Worm (Caenorhabditis elegans) whole organism, L2 larva: ENCODE results near the gene smut-1.
A peak's percentile ranks its signal among the peaks of the same experiment; 100 is the strongest.

ENCODE experiments used
- C34F6.9 ChIP-seq: fragments of 150-350 bp; optimal IDR thresholded peaks from 2 replicates; lab custom pipeline; 2014; ENCODE audit warnings: missing biosample characterization, missing genetic modification characterization
- F13H6.1 ChIP-seq: sonication (generic microtip); optimal IDR thresholded peaks from 2 replicates; lab custom pipeline; 2016; ENCODE audit warnings: missing genetic modification characterization, missing compliant biosample characterization
- R02D3.7 ChIP-seq: fragments of 150-350 bp; optimal IDR thresholded peaks from 2 replicates; lab custom pipeline; 2014; ENCODE audit warnings: missing biosample characterization, missing genetic modification characterization
- Y55F3AM.14 ChIP-seq: fragments of 200-800 bp; sonication (Bioruptor generic); optimal IDR thresholded peaks from 2 replicates; lab custom pipeline; 2018; ENCODE audit warnings: mild to moderate bottlenecking, missing genetic modification characterization, missing compliant biosample characterization
- ZK546.5 ChIP-seq: sonication (generic microtip); optimal IDR thresholded peaks from 2 replicates; lab custom pipeline; 2017; ENCODE audit warnings: missing biosample characterization, missing genetic modification characterization
- alr-1 ChIP-seq: fragments of 150-350 bp; optimal IDR thresholded peaks from 2 replicates; lab custom pipeline; 2014; ENCODE audit warnings: missing biosample characterization, missing genetic modification characterization
- aly-2 ChIP-seq: fragments of 150-350 bp; optimal IDR thresholded peaks from 2 replicates; lab custom pipeline; 2014; ENCODE audit warnings: missing biosample characterization, missing genetic modification characterization
- ama-1 ChIP-seq: fragments of 150-350 bp; optimal IDR thresholded peaks from 2 replicates; lab custom pipeline; 2018; ENCODE audit warnings: inconsistent platforms
- blmp-1 ChIP-seq: sonication (generic microtip); optimal IDR thresholded peaks from 2 replicates; lab custom pipeline; 2017; ENCODE audit warnings: missing genetic modification characterization, mild to moderate bottlenecking, missing compliant biosample characterization, antibody characterized with exemption, moderate library complexity; ENCODE audit not compliant: insufficient read depth
- ceh-82 ChIP-seq: fragments of 150-350 bp; optimal IDR thresholded peaks from 2 replicates; lab custom pipeline; 2014; ENCODE audit warnings: missing biosample characterization, missing genetic modification characterization
- crh-2 ChIP-seq: sonication (generic microtip); optimal IDR thresholded peaks from 2 replicates; lab custom pipeline; 2017; ENCODE audit warnings: missing biosample characterization, missing genetic modification characterization
- dmd-4 ChIP-seq: sonication (generic microtip); optimal IDR thresholded peaks from 2 replicates; lab custom pipeline; 2017; ENCODE audit warnings: missing biosample characterization, missing genetic modification characterization
- elt-1 ChIP-seq: fragments of 150-350 bp; optimal IDR thresholded peaks from 2 replicates; lab custom pipeline; 2014; ENCODE audit warnings: missing biosample characterization, missing genetic modification characterization
- elt-3 ChIP-seq: sonication (generic microtip); optimal IDR thresholded peaks from 2 replicates; lab custom pipeline; 2017; ENCODE audit warnings: missing biosample characterization, missing genetic modification characterization
- fos-1 ChIP-seq: fragments of 150-350 bp; optimal IDR thresholded peaks from 2 replicates; lab custom pipeline; 2014; ENCODE audit warnings: missing biosample characterization, missing genetic modification characterization
- gmeb-1 ChIP-seq: fragments of 150-350 bp; optimal IDR thresholded peaks from 2 replicates; lab custom pipeline; 2014; ENCODE audit warnings: missing biosample characterization, missing genetic modification characterization
- lin-11 ChIP-seq: fragments of 150-350 bp; sonication (generic microtip); optimal IDR thresholded peaks from 2 replicates; lab custom pipeline; 2014; ENCODE audit warnings: missing biosample characterization, missing genetic modification characterization, inconsistent platforms, mixed read lengths
- lin-13 ChIP-seq: fragments of 150-350 bp; optimal IDR thresholded peaks from 2 replicates; lab custom pipeline; 2014; ENCODE audit warnings: missing biosample characterization, missing genetic modification reagents, missing genetic modification characterization
- lin-39 ChIP-seq: fragments of 150-350 bp; optimal IDR thresholded peaks from 2 replicates; lab custom pipeline; 2014; ENCODE audit warnings: missing biosample characterization, missing genetic modification reagents, missing genetic modification characterization
- lsy-2 ChIP-seq, 2 experiments: fragments of 150-350 bp in 1 of 2; sonication (generic microtip) in 1 of 2; optimal IDR thresholded peaks; 2 replicates each; lab custom pipeline; 2014 to 2017; ENCODE audit warnings: missing biosample characterization in 2 of 2, missing genetic modification characterization in 2 of 2
- mab-5 ChIP-seq: fragments of 150-350 bp; optimal IDR thresholded peaks from 2 replicates; lab custom pipeline; 2014; ENCODE audit warnings: missing biosample characterization, missing genetic modification characterization
- mbf-1 ChIP-seq: sonication (generic microtip); optimal IDR thresholded peaks from 2 replicates; lab custom pipeline; 2017; ENCODE audit warnings: missing biosample characterization, missing genetic modification characterization
- mdl-1 ChIP-seq, 2 experiments: fragments of 150-350 bp in 1 of 2; sonication (generic microtip) in 1 of 2; optimal IDR thresholded peaks; 2 replicates each; lab custom pipeline; 2017; ENCODE audit warnings: missing biosample characterization in 2 of 2, missing genetic modification characterization in 2 of 2
- nhr-10 ChIP-seq: sonication (generic microtip); optimal IDR thresholded peaks from 2 replicates; lab custom pipeline; 2017; ENCODE audit warnings: missing biosample characterization, missing genetic modification characterization
- nhr-11 ChIP-seq: fragments of 150-350 bp; optimal IDR thresholded peaks from 2 replicates; lab custom pipeline; 2014; ENCODE audit warnings: missing biosample characterization, missing genetic modification characterization
- nhr-12 ChIP-seq: fragments of 150-350 bp; optimal IDR thresholded peaks from 2 replicates; lab custom pipeline; 2014; ENCODE audit warnings: missing biosample characterization, missing genetic modification characterization
- nhr-129 ChIP-seq: fragments of 150-350 bp; optimal IDR thresholded peaks from 2 replicates; lab custom pipeline; 2014; ENCODE audit warnings: missing biosample characterization, missing genetic modification characterization
- nhr-21 ChIP-seq: fragments of 150-350 bp; optimal IDR thresholded peaks from 2 replicates; lab custom pipeline; 2014; ENCODE audit warnings: missing biosample characterization, missing genetic modification characterization
- nhr-23 ChIP-seq: fragments of 150-350 bp; optimal IDR thresholded peaks from 2 replicates; lab custom pipeline; 2014; ENCODE audit warnings: missing biosample characterization, missing genetic modification reagents, missing genetic modification characterization
- nhr-237 ChIP-seq: fragments of 150-350 bp; optimal IDR thresholded peaks from 2 replicates; lab custom pipeline; 2014; ENCODE audit warnings: missing biosample characterization, missing genetic modification characterization
- nhr-25 ChIP-seq: fragments of 150-350 bp; sonication (generic microtip); optimal IDR thresholded peaks from 3 replicates; lab custom pipeline; 2014; ENCODE audit warnings: missing biosample characterization, missing genetic modification characterization
- nhr-6 ChIP-seq: fragments of 150-350 bp; optimal IDR thresholded peaks from 2 replicates; lab custom pipeline; 2014; ENCODE audit warnings: missing biosample characterization, missing genetic modification characterization
- nhr-77 ChIP-seq: fragments of 150-350 bp; optimal IDR thresholded peaks from 2 replicates; lab custom pipeline; 2014; ENCODE audit warnings: missing biosample characterization, missing genetic modification characterization
- peb-1 ChIP-seq: fragments of 150-350 bp; optimal IDR thresholded peaks from 2 replicates; lab custom pipeline; 2014; ENCODE audit warnings: missing biosample characterization, missing genetic modification characterization
- sem-4 ChIP-seq: fragments of 150-350 bp; optimal IDR thresholded peaks from 2 replicates; lab custom pipeline; 2014; ENCODE audit warnings: missing biosample characterization, missing genetic modification reagents, missing genetic modification characterization
- skn-1 ChIP-seq: sonication (generic microtip); optimal IDR thresholded peaks from 2 replicates; lab custom pipeline; 2017; ENCODE audit warnings: missing biosample characterization, missing genetic modification characterization
- sma-3 ChIP-seq: sonication (generic microtip); optimal IDR thresholded peaks from 2 replicates; lab custom pipeline; 2016; ENCODE audit warnings: missing genetic modification reagents, missing genetic modification characterization, missing compliant biosample characterization
- sma-9 ChIP-seq, 2 experiments: fragments of 150-350 bp in 1 of 2; sonication (generic microtip) in 1 of 2; optimal IDR thresholded peaks; 2 replicates each; lab custom pipeline; 2014 to 2016; ENCODE audit warnings: missing genetic modification characterization in 2 of 2, mild to moderate bottlenecking in 1 of 2, missing biosample characterization in 1 of 2, missing compliant biosample characterization in 1 of 2, missing genetic modification reagents in 1 of 2, moderate library complexity in 1 of 2
- unc-55 ChIP-seq: fragments of 150-350 bp; sonication (generic microtip); optimal IDR thresholded peaks from 3 replicates; lab custom pipeline; 2014; ENCODE audit warnings: missing biosample characterization, missing genetic modification reagents, missing genetic modification characterization
- zag-1 ChIP-seq: fragments of 150-350 bp; optimal IDR thresholded peaks from 2 replicates; lab custom pipeline; 2014; ENCODE audit warnings: missing biosample characterization, missing genetic modification characterization
- ztf-11 ChIP-seq: sonication (generic microtip); optimal IDR thresholded peaks from 2 replicates; lab custom pipeline; 2017; ENCODE audit warnings: missing biosample characterization, missing genetic modification characterization
- ztf-4 ChIP-seq: fragments of 150-350 bp; optimal IDR thresholded peaks from 2 replicates; lab custom pipeline; 2014; ENCODE audit warnings: missing biosample characterization, missing genetic modification characterization

smut-1 gene

ce11 chrV:6095829-6096228, 1.1 kb upstream of the smut-1 start, which contains the start of gene Y38A10A.7:
Gene Y38A10A.7 (plus strand): TSS chrV:6096197.
- TF ChIP-seq lsy-2 (tag; optimal IDR thresholded peaks at IDR 0.05; lab: Kevin White, UChicago) (peak in 1 of 2 experiments; percentile 47), nhr-25 (tag; lab: Kevin White, UChicago) (no peak), ZK546.5 (tag; lab: Kevin White, UChicago) (no peak), unc-55 (peak; percentile 36), crh-2 (tag; lab: Kevin White, UChicago) (peak; percentile 9), aly-2 (tag; lab: Kevin White, UChicago) (no peak), gmeb-1 (peak; percentile 8), C34F6.9 (tag; lab: Kevin White, UChicago) (peak; percentile 61)

ce11 chrV:6098755-6099155, 1.9 kb downstream of the smut-1 start:
- TF ChIP-seq crh-2 (tag; lab: Kevin White, UChicago) (peak; percentile 51), unc-55 (no peak), sem-4 (no peak), ama-1 (lab: Kevin White, UChicago) (peak; percentile 58), nhr-11 (tag; lab: Kevin White, UChicago) (peak; percentile 4), lsy-2 (tag; optimal IDR thresholded peaks at IDR 0.05; lab: Kevin White, UChicago) (peak in 1 of 2 experiments; percentile 39), sma-9 (GFP tag; optimal IDR thresholded peaks at IDR 0.05; lab: Kevin White, UChicago) (peak; percentile 22), sma-9 (tag; optimal IDR thresholded peaks at IDR 0.05; lab: Kevin White, UChicago) (no peak), gmeb-1 (peak; percentile 28)
- TF ChIP-seq, all 48 proteins: peak for 6

ce11 chrV:6099634-6100033, 2.7 kb downstream of the smut-1 start:
- TF ChIP-seq mdl-1 (tag; optimal IDR thresholded peaks at IDR 0.05; lab: Kevin White, UChicago) (no peak), ama-1 (lab: Kevin White, UChicago) (no peak), nhr-10 (no peak), nhr-237 (no peak), dmd-4 (tag; lab: Kevin White, UChicago) (no peak), elt-3 (tag; lab: Kevin White, UChicago) (no peak), sem-4 (no peak), nhr-21 (tag; lab: Kevin White, UChicago) (no peak), fos-1 (tag; lab: Kevin White, UChicago) (no peak), nhr-129 (tag; lab: Kevin White, UChicago) (no peak), gmeb-1 (no peak), skn-1 (tag; lab: Kevin White, UChicago) (no peak), peb-1 (tag; lab: Kevin White, UChicago) (no peak), mab-5 (tag; lab: Kevin White, UChicago) (no peak), alr-1 (tag; lab: Kevin White, UChicago) (no peak), lin-39 (tag; lab: Kevin White, UChicago) (no peak), Y55F3AM.14 (GFP tag; lab: Kevin White, UChicago) (no peak), ztf-4 (tag; lab: Kevin White, UChicago) (no peak), nhr-23 (tag; lab: Kevin White, UChicago) (no peak)

- TF ChIP-seq nhr-10 = peak; percentile 46
- peak; percentile 70 for TF ChIP-seq ztf-4 (tag; lab: Kevin White, UChicago)
- TF ChIP-seq nhr-6 = peak; percentile 37
- no peak for TF ChIP-seq blmp-1 (tag; lab: Kevin White, UChicago)
- TF ChIP-seq R02D3.7 (tag; lab: Kevin White, UChicago) = peak; percentile 56
- peak in 1 of 2 experiments; percentile 85 for TF ChIP-seq mdl-1 (tag; optimal IDR thresholded peaks at IDR 0.05; lab: Kevin White, UChicago)
- peak; percentile 90 for TF ChIP-seq F13H6.1
- TF ChIP-seq mbf-1 = no peak
- TF ChIP-seq Y55F3AM.14 (GFP tag; lab: Kevin White, UChicago) = peak; percentile 78
- TF ChIP-seq zag-1 (tag; lab: Kevin White, UChicago) = peak; percentile 60
- TF ChIP-seq nhr-129 (tag; lab: Kevin White, UChicago) = peak; percentile 93
- no peak for TF ChIP-seq dmd-4 (tag; lab: Kevin White, UChicago)
- TF ChIP-seq elt-3 (tag; lab: Kevin White, UChicago) = no peak
- no peak for TF ChIP-seq lin-39 (tag; lab: Kevin White, UChicago)
- peak; percentile 76 for TF ChIP-seq nhr-25 (tag; lab: Kevin White, UChicago)
- TF ChIP-seq lin-11 (tag; lab: Kevin White, UChicago) = peak; percentile 90
- no peak for TF ChIP-seq nhr-12
- TF ChIP-seq lsy-2 (tag; optimal IDR thresholded peaks at IDR 0.05; lab: Kevin White, UChicago) = peak; percentile 89 to 95
- peak; percentile 95 for TF ChIP-seq C34F6.9 (tag; lab: Kevin White, UChicago)
- TF ChIP-seq crh-2 (tag; lab: Kevin White, UChicago) = peak; percentile 100
- TF ChIP-seq nhr-77 (tag; lab: Kevin White, UChicago) = peak; percentile 58
- no peak for TF ChIP-seq peb-1 (tag; lab: Kevin White, UChicago)
- peak; percentile 40 for TF ChIP-seq ceh-82
- no peak for TF ChIP-seq elt-1 (tag; lab: Kevin White, UChicago)
- TF ChIP-seq nhr-21 (tag; lab: Kevin White, UChicago) = peak; percentile 88
- peak; percentile 77 for TF ChIP-seq sma-9 (GFP tag; optimal IDR thresholded peaks at IDR 0.05; lab: Kevin White, UChicago)
- no peak for TF ChIP-seq sma-9 (tag; optimal IDR thresholded peaks at IDR 0.05; lab: Kevin White, UChicago)
- TF ChIP-seq nhr-237 = no peak
- TF ChIP-seq lin-13 (GFP tag; lab: Kevin White, UChicago) = peak; percentile 95
- TF ChIP-seq ZK546.5 (tag; lab: Kevin White, UChicago) = no peak
- TF ChIP-seq gmeb-1 = peak; percentile 87
- no peak for TF ChIP-seq alr-1 (tag; lab: Kevin White, UChicago)
- TF ChIP-seq ztf-11 (tag; lab: Kevin White, UChicago) = no peak
- peak; percentile 92 for TF ChIP-seq sma-3 (GFP tag; lab: Kevin White, UChicago)
- TF ChIP-seq sem-4 = peak; percentile 89
- TF ChIP-seq ama-1 (lab: Kevin White, UChicago) = peak; percentile 79
- TF ChIP-seq aly-2 (tag; lab: Kevin White, UChicago) = no peak
These were observed 3.6 kb downstream of the smut-1 start, which contains the start of gene crt-1 for ce11 chrV:6100492-6101004. Gene crt-1 (minus strand): TSS chrV:6100542.
